Worm (Caenorhabditis elegans) whole organism, L2 larva: ENCODE measurements around the gene sth-1.

Source experiments
- elt-3 ChIP-seq: sonication (generic microtip); optimal IDR thresholded peaks from 2 replicates; lab custom pipeline; 2017; ENCODE audit warnings: missing biosample characterization, missing genetic modification characterization
- sem-4 ChIP-seq: fragments of 150-350 bp; optimal IDR thresholded peaks from 2 replicates; lab custom pipeline; 2014; ENCODE audit warnings: missing biosample characterization, missing genetic modification reagents, missing genetic modification characterization
- sma-3 ChIP-seq: sonication (generic microtip); optimal IDR thresholded peaks from 2 replicates; lab custom pipeline; 2016; ENCODE audit warnings: missing genetic modification reagents, missing genetic modification characterization, missing compliant biosample characterization
- sma-9 ChIP-seq, 2 experiments: fragments of 150-350 bp in 1 of 2; sonication (generic microtip) in 1 of 2; optimal IDR thresholded peaks; 2 replicates each; lab custom pipeline; 2014 to 2016; ENCODE audit warnings: missing genetic modification characterization in 2 of 2, mild to moderate bottlenecking in 1 of 2, missing biosample characterization in 1 of 2, missing compliant biosample characterization in 1 of 2, missing genetic modification reagents in 1 of 2, moderate library complexity in 1 of 2
- snpc-4 ChIP-seq: fragments of 150-350 bp; optimal IDR thresholded peaks from 2 replicates; lab custom pipeline; 2014; ENCODE audit warnings: missing biosample characterization, missing genetic modification characterization
- unc-39 ChIP-seq: fragments of 150-350 bp; optimal IDR thresholded peaks from 2 replicates; lab custom pipeline; 2014; ENCODE audit warnings: missing biosample characterization, missing genetic modification characterization
- unc-55 ChIP-seq: fragments of 150-350 bp; sonication (generic microtip); optimal IDR thresholded peaks from 3 replicates; lab custom pipeline; 2014; ENCODE audit warnings: missing biosample characterization, missing genetic modification reagents, missing genetic modification characterization
- unc-62 ChIP-seq: fragments of 150-350 bp; optimal IDR thresholded peaks from 2 replicates; lab custom pipeline; 2014; ENCODE audit warnings: missing biosample characterization, missing genetic modification reagents, missing genetic modification characterization
- ztf-11 ChIP-seq: sonication (generic microtip); optimal IDR thresholded peaks from 2 replicates; lab custom pipeline; 2017; ENCODE audit warnings: missing biosample characterization, missing genetic modification characterization

- TF ChIP-seq sma-9 (GFP tag; optimal IDR thresholded peaks at IDR 0.05; lab: Kevin White, UChicago) (peak; percentile 42), sma-9 (tag; optimal IDR thresholded peaks at IDR 0.05; lab: Kevin White, UChicago) (no peak), ztf-11 (tag; lab: Kevin White, UChicago) (no peak), unc-62 (GFP tag; lab: Kevin White, UChicago) (no peak), unc-39 (tag; lab: Kevin White, UChicago) (no peak), sma-3 (GFP tag; lab: Kevin White, UChicago) (peak; percentile 43), elt-3 (tag; lab: Kevin White, UChicago) (no peak), sem-4 (tag; lab: Kevin White, UChicago) (no peak), unc-55 (GFP tag; lab: Kevin White, UChicago) (peak; percentile 64), snpc-4 (no peak)
Measured at ce11 chrV:8031121-8031520, 20.8 kb upstream of the sth-1 start, which contains the start of gene vars-1.
